Fruit fly (Drosophila melanogaster): Measurements from ENCODE around the gene robo2.

robo2 gene

dm6 chr2L:1420287-1420686, at the start of gene robo2:
Gene robo2, minus strand, starts transcription at chr2L:1420453.
- no peak for TF ChIP-seq CG17801 (GFP tag; optimal IDR thresholded peaks at IDR 0.05; ENCODE audit: partially characterized antibody)

dm6 chr2L:1470009-1470408, 49.8 kb upstream of the robo2 start:
- no peak for TF ChIP-seq CG17801 (GFP tag; optimal IDR thresholded peaks at IDR 0.05; ENCODE audit: partially characterized antibody)

- TF ChIP-seq CG17801 (GFP tag; optimal IDR thresholded peaks at IDR 0.05; ENCODE audit: partially characterized antibody) = no peak
Measured at dm6 chr2L:1463362-1463908, 43.2 kb upstream of the robo2 start.

dm6 chr2L:1462136-1462535, 41.9 kb upstream of the robo2 start:
- no peak for TF ChIP-seq CG17801 (GFP tag; optimal IDR thresholded peaks at IDR 0.05; ENCODE audit: partially characterized antibody)

- TF ChIP-seq CG17801 (GFP tag; optimal IDR thresholded peaks at IDR 0.05; ENCODE audit: partially characterized antibody) = no peak
Measured at dm6 chr2L:1460463-1461219, 40.4 kb upstream of the robo2 start.

- TF ChIP-seq CG17801 (GFP tag; optimal IDR thresholded peaks at IDR 0.05; ENCODE audit: partially characterized antibody) = no peak
Measured at dm6 chr2L:1459344-1459743, 39.1 kb upstream of the robo2 start.

- no peak for TF ChIP-seq CG17801 (GFP tag; optimal IDR thresholded peaks at IDR 0.05; ENCODE audit: partially characterized antibody)
Measured at dm6 chr2L:1458584-1459203, 38.4 kb upstream of the robo2 start.

- no peak for TF ChIP-seq CG17801 (GFP tag; optimal IDR thresholded peaks at IDR 0.05; ENCODE audit: partially characterized antibody)
Measured at dm6 chr2L:1456822-1457221, 36.6 kb upstream of the robo2 start.

- no peak for TF ChIP-seq CG17801 (GFP tag; optimal IDR thresholded peaks at IDR 0.05; ENCODE audit: partially characterized antibody)
Measured at dm6 chr2L:1456305-1456704, 36.1 kb upstream of the robo2 start.

dm6 chr2L:1455498-1455897, 35.2 kb upstream of the robo2 start:
- no peak for TF ChIP-seq CG17801 (GFP tag; optimal IDR thresholded peaks at IDR 0.05; ENCODE audit: partially characterized antibody)

- no peak for TF ChIP-seq CG17801 (GFP tag; optimal IDR thresholded peaks at IDR 0.05; ENCODE audit: partially characterized antibody)
Measured at dm6 chr2L:1449718-1450441, 29.6 kb upstream of the robo2 start.

dm6 chr2L:1448188-1448587, 27.9 kb upstream of the robo2 start:
- TF ChIP-seq CG17801 (GFP tag; optimal IDR thresholded peaks at IDR 0.05; ENCODE audit: partially characterized antibody) = no peak

dm6 chr2L:1447652-1448051, 27.4 kb upstream of the robo2 start:
- TF ChIP-seq CG17801 (GFP tag; optimal IDR thresholded peaks at IDR 0.05; ENCODE audit: partially characterized antibody) = no peak

- TF ChIP-seq CG17801 (GFP tag; optimal IDR thresholded peaks at IDR 0.05; ENCODE audit: partially characterized antibody) = no peak
Measured at dm6 chr2L:1446740-1447139, 26.5 kb upstream of the robo2 start.

- TF ChIP-seq CG17801 (GFP tag; optimal IDR thresholded peaks at IDR 0.05; ENCODE audit: partially characterized antibody) = no peak
Measured at dm6 chr2L:1445048-1445447, 24.8 kb upstream of the robo2 start.

- no peak for TF ChIP-seq CG17801 (GFP tag; optimal IDR thresholded peaks at IDR 0.05; ENCODE audit: partially characterized antibody)
Measured at dm6 chr2L:1443509-1443908, 23.3 kb upstream of the robo2 start.

Data from ovary, adult (tissue).